Fruit fly (Drosophila melanogaster): Measurements from ENCODE around the gene beat-VII.

DNA sequence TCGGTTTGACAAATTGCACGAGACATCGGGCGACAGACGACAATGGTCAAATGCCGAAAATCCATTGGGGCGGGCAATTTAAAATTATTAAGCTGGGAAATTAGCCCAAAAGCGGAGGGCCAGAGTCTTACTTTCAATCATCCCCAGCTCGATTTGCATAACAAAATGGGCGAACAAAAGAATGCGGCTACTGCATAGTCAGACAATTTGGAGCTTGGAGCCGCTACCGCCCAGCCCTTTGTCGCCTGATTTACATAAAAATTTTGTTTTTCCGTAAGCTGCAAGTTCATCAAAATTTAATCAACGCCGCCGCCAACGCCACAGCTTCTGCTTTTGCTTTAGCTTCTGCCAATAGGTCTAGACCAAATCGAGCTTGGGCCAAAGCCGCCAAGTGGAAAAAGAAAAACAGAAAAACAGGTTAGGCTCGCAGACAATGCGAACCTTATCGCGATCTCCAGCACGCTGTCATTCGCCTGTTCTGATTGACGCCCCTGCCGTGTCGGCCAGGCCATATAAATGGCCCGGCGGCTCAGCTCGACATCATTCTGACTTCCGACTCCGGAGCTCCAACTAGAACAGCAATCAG, 50.3 kb downstream of the beat-VII start, which contains the start of gene TwdlN:
- TF ChIP-seq toe (GFP tag; optimal IDR thresholded peaks at IDR 0.05), result no peak
- no peak for TF ChIP-seq Clk (GFP tag; optimal IDR thresholded peaks at IDR 0.05)
- TF ChIP-seq CG11617 (GFP tag; optimal IDR thresholded peaks at IDR 0.05), result no peak
- no peak for TF ChIP-seq bab1 (GFP tag; optimal IDR thresholded peaks at IDR 0.05)
- TF ChIP-seq pad (GFP tag; optimal IDR thresholded peaks at IDR 0.05), result no peak
- TF ChIP-seq CG12768 (GFP tag; optimal IDR thresholded peaks at IDR 0.05), result no peak
- TF ChIP-seq CG7101 (tag; optimal IDR thresholded peaks at IDR 0.05), result no peak
- no peak for TF ChIP-seq CG5204 (GFP tag; optimal IDR thresholded peaks at IDR 0.05)

Data from whole organism, adult.